Worm (Caenorhabditis elegans) whole organism, L4 larva: ENCODE measurements around the gene Y41E3.6.

Source experiments
- D1046.2 ChIP-seq: fragments of 200-800 bp; sonication (Bioruptor generic); IDR thresholded peaks from 2 replicates; pipeline ENCODE4 v1.3.6; 2022; ENCODE audit warnings: missing genetic modification characterization, missing compliant biosample characterization
- F10B5.3 ChIP-seq: sonication (generic microtip); optimal IDR thresholded peaks from 2 replicates; lab custom pipeline; 2016; ENCODE audit warnings: mild to moderate bottlenecking, missing genetic modification characterization, missing compliant biosample characterization
- F49E8.2 ChIP-seq: sonication (generic microtip); optimal IDR thresholded peaks from 2 replicates; lab custom pipeline; 2016; ENCODE audit warnings: missing compliant biosample characterization, mild to moderate bottlenecking, missing genetic modification characterization, borderline replicate concordance
- T20F7.1 ChIP-seq: fragments of 200-800 bp; sonication (Bioruptor generic); optimal IDR thresholded peaks from 2 replicates; lab custom pipeline; 2018; ENCODE audit warnings: mild to moderate bottlenecking, missing genetic modification characterization, missing compliant biosample characterization
- T26A8.4 ChIP-seq: fragments of 200-800 bp; sonication (Bioruptor generic); IDR thresholded peaks from 2 replicates; pipeline ENCODE4 v1.3.6; 2022; ENCODE audit warnings: missing genetic modification characterization, missing compliant biosample characterization
- Y105C5A.15 ChIP-seq: fragments of 200-800 bp; sonication (Bioruptor generic); IDR thresholded peaks from 2 replicates; pipeline ENCODE4 v1.3.6; 2022; ENCODE audit warnings: missing genetic modification characterization, missing compliant biosample characterization
- ZK337.2 ChIP-seq: fragments of 200-800 bp; sonication (Bioruptor generic); IDR thresholded peaks from 2 replicates; pipeline ENCODE4 v1.3.6; 2022; ENCODE audit warnings: missing genetic modification reagents, missing genetic modification characterization, missing compliant biosample characterization
- aha-1 ChIP-seq: fragments of 150-350 bp; peaks from one replicate; lab custom pipeline; 2014; ENCODE audit warnings: missing biosample characterization, missing genetic modification characterization
- aly-2 ChIP-seq: sonication (generic microtip); optimal IDR thresholded peaks from 2 replicates; lab custom pipeline; 2018; ENCODE audit warnings: missing biosample characterization, missing genetic modification characterization
- ama-1 ChIP-seq: fragments of 150-350 bp; optimal IDR thresholded peaks from 2 replicates; lab custom pipeline; 2014; ENCODE audit warnings: inconsistent platforms, mixed read lengths
- arid-1 ChIP-seq: fragments of 200-800 bp; sonication (Bioruptor generic); conservative IDR thresholded peaks from 2 replicates; pipeline ENCODE4 v1.3.6; 2022; ENCODE audit warnings: missing genetic modification reagents, missing genetic modification characterization, missing compliant biosample characterization
- attf-4 ChIP-seq: sonication (generic microtip); optimal IDR thresholded peaks from 3 replicates; lab custom pipeline; 2017; ENCODE audit warnings: missing biosample characterization, missing genetic modification characterization
- ceh-32 ChIP-seq: sonication (generic microtip); optimal IDR thresholded peaks from 2 replicates; lab custom pipeline; 2016; ENCODE audit warnings: mild to moderate bottlenecking, missing genetic modification characterization, missing compliant biosample characterization; ENCODE audit not compliant: poor library complexity
- ceh-44 ChIP-seq: fragments of 200-800 bp; sonication (Bioruptor generic); IDR thresholded peaks from 2 replicates; pipeline ENCODE4 v1.3.6; 2022; ENCODE audit warnings: missing genetic modification reagents, missing genetic modification characterization, missing compliant biosample characterization
- ceh-62 ChIP-seq: sonication (generic microtip); optimal IDR thresholded peaks from 2 replicates; lab custom pipeline; 2017; ENCODE audit warnings: missing biosample characterization, missing genetic modification characterization
- ces-1 ChIP-seq: fragments of 150-350 bp; sonication (generic microtip); optimal IDR thresholded peaks from 4 replicates; lab custom pipeline; 2014; ENCODE audit warnings: missing biosample characterization, missing genetic modification reagents, missing genetic modification characterization
- cey-2 ChIP-seq: sonication (generic microtip); optimal IDR thresholded peaks from 3 replicates; lab custom pipeline; 2017; ENCODE audit warnings: missing genetic modification characterization, mild to moderate bottlenecking, missing compliant biosample characterization, antibody characterized with exemption, borderline replicate concordance; ENCODE audit not compliant: insufficient read depth
- daf-12 ChIP-seq: fragments of 150-350 bp; optimal IDR thresholded peaks from 2 replicates; lab custom pipeline; 2014; ENCODE audit warnings: missing biosample characterization, missing genetic modification reagents, missing genetic modification characterization
- daf-8 ChIP-seq: fragments of 200-800 bp; sonication (Bioruptor generic); IDR thresholded peaks from 2 replicates; pipeline ENCODE4 v1.3.6; 2022; ENCODE audit warnings: missing genetic modification characterization, missing compliant biosample characterization
- dmd-6 ChIP-seq: fragments of 200-800 bp; sonication (Bioruptor generic); IDR thresholded peaks from 2 replicates; pipeline ENCODE4 v1.3.6; 2022; ENCODE audit warnings: missing genetic modification reagents, missing genetic modification characterization, missing compliant biosample characterization
- dmd-8 ChIP-seq: fragments of 200-800 bp; sonication (Bioruptor generic); IDR thresholded peaks from 2 replicates; pipeline ENCODE4 v1.3.6; 2022; ENCODE audit warnings: missing genetic modification characterization, missing compliant biosample characterization
- fos-1 ChIP-seq: fragments of 150-350 bp; optimal IDR thresholded peaks from 2 replicates; lab custom pipeline; 2014; ENCODE audit warnings: missing biosample characterization, missing genetic modification characterization
- hif-1 ChIP-seq, 2 experiments: sonication (generic microtip); optimal IDR thresholded peaks; 2 replicates each; lab custom pipeline; 2016 to 2017; ENCODE audit warnings: missing compliant biosample characterization in 2 of 2, missing genetic modification characterization in 2 of 2, missing genetic modification reagents in 2 of 2, missing genotype in 2 of 2, mild to moderate bottlenecking in 1 of 2
- hmg-1.1 ChIP-seq: fragments of 200-800 bp; sonication (Bioruptor generic); IDR thresholded peaks from 2 replicates; pipeline ENCODE4 v1.3.6; 2022; ENCODE audit warnings: missing genetic modification reagents, missing genetic modification characterization, missing compliant biosample characterization
- lin-1 ChIP-seq: fragments of 200-800 bp; sonication (Bioruptor generic); IDR thresholded peaks from 2 replicates; pipeline ENCODE4 v1.3.6; 2022; ENCODE audit warnings: missing genetic modification reagents, missing genetic modification characterization, missing compliant biosample characterization
- lin-15B ChIP-seq: fragments of 150-350 bp; sonication (generic microtip); optimal IDR thresholded peaks from 3 replicates; lab custom pipeline; 2014; ENCODE audit warnings: missing biosample characterization, missing genetic modification characterization
- lin-38 ChIP-seq: fragments of 200-800 bp; sonication (Bioruptor generic); IDR thresholded peaks from 2 replicates; pipeline ENCODE4 v1.3.6; 2022; ENCODE audit warnings: missing genetic modification reagents, missing genetic modification characterization, missing compliant biosample characterization
- lin-39 ChIP-seq: fragments of 150-350 bp; optimal IDR thresholded peaks from 2 replicates; lab custom pipeline; 2014; ENCODE audit warnings: missing biosample characterization, missing genetic modification reagents, missing genetic modification characterization
- lir-3 ChIP-seq: sonication (generic microtip); optimal IDR thresholded peaks from 2 replicates; lab custom pipeline; 2016; ENCODE audit warnings: mild to moderate bottlenecking, missing genetic modification characterization, missing compliant biosample characterization
- lsy-2 ChIP-seq, 2 experiments: fragments of 150-350 bp in 1 of 2; sonication (generic microtip) in 1 of 2; optimal IDR thresholded peaks; 2 replicates each; lab custom pipeline; 2014 to 2017; ENCODE audit warnings: missing biosample characterization in 2 of 2, missing genetic modification characterization in 2 of 2
- madf-5 ChIP-seq, 2 experiments: fragments of 200-800 bp; sonication (Bioruptor generic); IDR thresholded peaks; 2 replicates each; pipeline ENCODE4 v1.3.6; 2022; ENCODE audit warnings: missing compliant biosample characterization in 2 of 2, missing genetic modification characterization in 2 of 2
- mdt-29 ChIP-seq: fragments of 200-800 bp; sonication (Bioruptor generic); IDR thresholded peaks from 2 replicates; pipeline ENCODE4 v1.3.6; 2022; ENCODE audit warnings: missing genetic modification reagents, missing genetic modification characterization, missing compliant biosample characterization
- mep-1 ChIP-seq: fragments of 150-350 bp; sonication (generic microtip); optimal IDR thresholded peaks from 3 replicates; lab custom pipeline; 2014; ENCODE audit warnings: missing biosample characterization, missing genetic modification characterization
- mxl-2 ChIP-seq: fragments of 200-800 bp; sonication (Bioruptor generic); conservative IDR thresholded peaks from 2 replicates; pipeline ENCODE4 v1.3.6; 2022; ENCODE audit warnings: missing genetic modification reagents, missing genetic modification characterization, missing compliant biosample characterization
- nhr-10 ChIP-seq: fragments of 150-350 bp; optimal IDR thresholded peaks from 2 replicates; lab custom pipeline; 2014; ENCODE audit warnings: missing biosample characterization, missing genetic modification characterization
- nhr-11 ChIP-seq: fragments of 150-350 bp; optimal IDR thresholded peaks from 2 replicates; lab custom pipeline; 2014; ENCODE audit warnings: missing biosample characterization, missing genetic modification characterization
- nhr-237 ChIP-seq: sonication (generic microtip); optimal IDR thresholded peaks from 2 replicates; lab custom pipeline; 2017; ENCODE audit warnings: missing biosample characterization, missing genetic modification characterization
- nhr-28 ChIP-seq: fragments of 150-350 bp; optimal IDR thresholded peaks from 2 replicates; lab custom pipeline; 2014; ENCODE audit warnings: missing biosample characterization, missing genetic modification characterization
- nhr-41 ChIP-seq: fragments of 200-800 bp; sonication (Bioruptor generic); IDR thresholded peaks from 2 replicates; pipeline ENCODE4 v1.3.6; 2022; ENCODE audit warnings: missing genetic modification reagents, missing genetic modification characterization, missing compliant biosample characterization
- pqm-1 ChIP-seq: sonication (generic microtip); optimal IDR thresholded peaks from 2 replicates; lab custom pipeline; 2017; ENCODE audit warnings: missing biosample characterization, missing genetic modification characterization
- set-16 ChIP-seq: fragments of 200-800 bp; sonication (Bioruptor generic); IDR thresholded peaks from 2 replicates; pipeline ENCODE4 v1.3.6; 2022; ENCODE audit warnings: missing genetic modification reagents, missing genetic modification characterization, missing compliant biosample characterization
- skn-1 ChIP-seq: fragments of 150-350 bp; optimal IDR thresholded peaks from 2 replicates; lab custom pipeline; 2014; ENCODE audit warnings: missing biosample characterization, missing genetic modification characterization
- snpc-1.2 ChIP-seq: fragments of 200-800 bp; sonication (Bioruptor generic); IDR thresholded peaks from 2 replicates; pipeline ENCODE4 v1.3.6; 2022; ENCODE audit warnings: missing genetic modification reagents, missing genetic modification characterization, missing compliant biosample characterization
- snpc-4 ChIP-seq: fragments of 150-350 bp; optimal IDR thresholded peaks from 2 replicates; lab custom pipeline; 2014; ENCODE audit warnings: missing biosample characterization, missing genetic modification characterization
- tag-97 ChIP-seq: fragments of 200-800 bp; sonication (Bioruptor generic); IDR thresholded peaks from 2 replicates; pipeline ENCODE4 v1.3.6; 2022; ENCODE audit warnings: missing genetic modification characterization, missing compliant biosample characterization
- unc-130 ChIP-seq: sonication (generic microtip); optimal IDR thresholded peaks from 2 replicates; lab custom pipeline; 2016; ENCODE audit warnings: missing genetic modification reagents, missing genetic modification characterization, missing compliant biosample characterization
- unc-39 ChIP-seq: sonication (generic microtip); optimal IDR thresholded peaks from 2 replicates; lab custom pipeline; 2017; ENCODE audit warnings: missing biosample characterization, missing genetic modification characterization
- unc-62 ChIP-seq, 3 experiments: fragments of 150-350 bp in 1 of 3; sonication (generic microtip); optimal IDR thresholded peaks in 2 of 3; peaks in 1 of 3; 1 replicate in 1 of 3; 2 replicates in 2 of 3; lab custom pipeline; 2014 to 2017; ENCODE audit warnings: missing biosample characterization in 3 of 3, missing genetic modification characterization in 3 of 3, missing genetic modification reagents in 3 of 3, missing genotype in 1 of 3
- zfp-3 ChIP-seq: fragments of 200-800 bp; sonication (Bioruptor generic); conservative IDR thresholded peaks from 2 replicates; pipeline ENCODE4 v1.3.6; 2022; ENCODE audit warnings: missing genetic modification reagents, missing genetic modification characterization, missing compliant biosample characterization
- zip-11 ChIP-seq: fragments of 200-800 bp; sonication (Bioruptor generic); IDR thresholded peaks from 2 replicates; pipeline ENCODE4 v1.3.6; 2022; ENCODE audit warnings: missing genetic modification characterization, missing compliant biosample characterization
- ztf-11 ChIP-seq: fragments of 150-350 bp; optimal IDR thresholded peaks from 2 replicates; lab custom pipeline; 2014; ENCODE audit warnings: missing biosample characterization, missing genetic modification characterization
- ztf-7 ChIP-seq: fragments of 150-350 bp; optimal IDR thresholded peaks from 2 replicates; lab custom pipeline; 2014; ENCODE audit warnings: missing biosample characterization, missing genetic modification characterization

Y41E3.6 gene

ce11 chrIV:15039477-15039876, 32.9 kb downstream of the Y41E3.6 start, which contains the start of gene hrpu-1 (continued):
- TF ChIP-seq hmg-1.1 (GFP tag; lab: Robert Waterston, UW) (peak; percentile 77), unc-130 (GFP tag; lab: Kevin White, UChicago) (peak; percentile 43), unc-62 (GFP tag; optimal IDR thresholded peaks at IDR 0.05 in 1 of 2; lab: Kevin White, UChicago) (peak in 1 of 2 experiments; percentile 58), unc-62 (tag; optimal IDR thresholded peaks at IDR 0.05; lab: Kevin White, UChicago) (no peak), mep-1 (peak; percentile 80), F49E8.2 (tag; lab: Kevin White, UChicago) (peak; percentile 81), daf-12 (tag; lab: Kevin White, UChicago) (no peak), nhr-11 (tag; lab: Kevin White, UChicago) (peak; percentile 57), ama-1 (peak; percentile 67), lin-1 (GFP tag; lab: Robert Waterston, UW) (no peak), hif-1 (tag; optimal IDR thresholded peaks at IDR 0.05; lab: Kevin White, UChicago) (peak in 1 of 2 experiments; percentile 52), zip-11 (GFP tag; lab: Robert Waterston, UW) (no peak), nhr-237 (tag; lab: Kevin White, UChicago) (peak; percentile 31), cey-2 (tag; lab: Kevin White, UChicago) (no peak), lir-3 (tag; lab: Kevin White, UChicago) (no peak), T26A8.4 (GFP tag; lab: Robert Waterston, UW) (peak; percentile 76), set-16 (GFP tag; lab: Robert Waterston, UW) (no peak), Y105C5A.15 (no peak), mdt-29 (GFP tag; lab: Robert Waterston, UW) (no peak), dmd-6 (GFP tag; lab: Robert Waterston, UW) (peak; percentile 62), dmd-8 (GFP tag; lab: Robert Waterston, UW) (no peak), mxl-2 (GFP tag; lab: Robert Waterston, UW) (no peak), madf-5 (GFP tag; IDR thresholded peaks at IDR 0.05; lab: Robert Waterston, UW) (no peak), lsy-2 (tag; optimal IDR thresholded peaks at IDR 0.05; lab: Kevin White, UChicago) (peak; percentile 38 to 89), nhr-41 (no peak), nhr-28 (tag; lab: Kevin White, UChicago) (peak; percentile 55), daf-8 (GFP tag; lab: Robert Waterston, UW) (no peak), nhr-10 (tag; lab: Kevin White, UChicago) (no peak), lin-38 (GFP tag; lab: Robert Waterston, UW) (peak; percentile 85), F10B5.3 (tag; lab: Kevin White, UChicago) (no peak), D1046.2 (GFP tag; lab: Robert Waterston, UW) (no peak), fos-1 (tag; lab: Kevin White, UChicago) (no peak), ztf-7 (tag; lab: Kevin White, UChicago) (peak; percentile 90), snpc-4 (no peak), ZK337.2 (GFP tag; lab: Robert Waterston, UW) (no peak), zfp-3 (peak; percentile 75; the same call in 1 of the 2 replicates), T20F7.1 (GFP tag; lab: Kevin White, UChicago) (no peak), pqm-1 (tag; lab: Kevin White, UChicago) (no peak), arid-1 (GFP tag; lab: Robert Waterston, UW) (peak; percentile 53; the same call in 1 of the 2 replicates), ceh-62 (tag; lab: Kevin White, UChicago) (no peak), ceh-32 (tag; lab: Kevin White, UChicago) (no peak), aha-1 (tag; lab: Kevin White, UChicago) (peak; percentile 97), tag-97 (GFP tag; lab: Robert Waterston, UW) (no peak), lin-39 (tag; lab: Kevin White, UChicago) (no peak), skn-1 (no peak), lin-15B (tag; lab: Kevin White, UChicago) (no peak), ces-1 (GFP tag; lab: Kevin White, UChicago) (no peak), snpc-1.2 (GFP tag; lab: Robert Waterston, UW) (peak; percentile 95), aly-2 (tag; lab: Kevin White, UChicago) (no peak), unc-39 (tag; lab: Kevin White, UChicago) (no peak), ceh-44 (GFP tag; lab: Robert Waterston, UW) (no peak), attf-4 (no peak), ztf-11 (tag; lab: Kevin White, UChicago) (no peak)
